Fruit fly (Drosophila melanogaster) whole organism, wandering third instar larva: ENCODE data around the gene CG15144.
A peak's percentile ranks its signal among the peaks of the same experiment; 100 is the strongest.

Experiments used
- Abd-B ChIP-seq: fragments of >200 bp; optimal IDR thresholded peaks from 2 replicates; lab custom pipeline; 2017; ENCODE audit warnings: missing biosample characterization, missing genetic modification characterization
- Dif ChIP-seq: fragments of 200-275, 200-300 bp; sonication (Bioruptor generic); optimal IDR thresholded peaks from 2 replicates; lab custom pipeline; 2018; ENCODE audit warnings: missing biosample characterization, missing genetic modification characterization; ENCODE audit not compliant: partially characterized antibody
- HLH106 ChIP-seq: fragments of 200-800 bp; optimal IDR thresholded peaks from 3 replicates; lab custom pipeline; 2019; ENCODE audit warnings: missing biosample characterization, mild to moderate bottlenecking, missing genetic modification characterization, moderate library complexity
- Mio ChIP-seq: sonication (Bioruptor generic); optimal IDR thresholded peaks from 2 replicates; lab custom pipeline; 2016; ENCODE audit warnings: missing biosample characterization, missing genetic modification characterization
- Vsx2 ChIP-seq: fragments of 200-300, 225-300 bp; sonication (Bioruptor generic); optimal IDR thresholded peaks from 2 replicates; lab custom pipeline; 2018; ENCODE audit warnings: missing biosample characterization, missing genetic modification characterization; ENCODE audit not compliant: partially characterized antibody
- br ChIP-seq: fragments of 200-800 bp; sonication (Bioruptor generic); optimal IDR thresholded peaks from 2 replicates; lab custom pipeline; 2016; ENCODE audit warnings: missing biosample characterization, missing genetic modification characterization
- ey ChIP-seq: fragments of 200-800 bp; sonication (Bioruptor generic); optimal IDR thresholded peaks from 2 replicates; lab custom pipeline; 2016; ENCODE audit warnings: missing biosample characterization, missing genetic modification characterization
- jim ChIP-seq: fragments of 175-275, 200-325 bp; sonication (Bioruptor generic); optimal IDR thresholded peaks from 2 replicates; lab custom pipeline; 2016; ENCODE audit warnings: missing biosample characterization, mild to moderate bottlenecking, missing genetic modification characterization
- pan ChIP-seq: fragments of >200 bp; optimal IDR thresholded peaks from 2 replicates; lab custom pipeline; 2017
- rgr ChIP-seq: fragments of 200-800 bp; sonication (Bioruptor generic); optimal IDR thresholded peaks from 3 replicates; lab custom pipeline; 2016; ENCODE audit warnings: missing biosample characterization, mild to moderate bottlenecking, missing genetic modification characterization
- usp ChIP-seq: fragments of >200 bp; optimal IDR thresholded peaks from 2 replicates; lab custom pipeline; 2017; ENCODE audit warnings: missing biosample characterization, missing genetic modification characterization

DNA sequence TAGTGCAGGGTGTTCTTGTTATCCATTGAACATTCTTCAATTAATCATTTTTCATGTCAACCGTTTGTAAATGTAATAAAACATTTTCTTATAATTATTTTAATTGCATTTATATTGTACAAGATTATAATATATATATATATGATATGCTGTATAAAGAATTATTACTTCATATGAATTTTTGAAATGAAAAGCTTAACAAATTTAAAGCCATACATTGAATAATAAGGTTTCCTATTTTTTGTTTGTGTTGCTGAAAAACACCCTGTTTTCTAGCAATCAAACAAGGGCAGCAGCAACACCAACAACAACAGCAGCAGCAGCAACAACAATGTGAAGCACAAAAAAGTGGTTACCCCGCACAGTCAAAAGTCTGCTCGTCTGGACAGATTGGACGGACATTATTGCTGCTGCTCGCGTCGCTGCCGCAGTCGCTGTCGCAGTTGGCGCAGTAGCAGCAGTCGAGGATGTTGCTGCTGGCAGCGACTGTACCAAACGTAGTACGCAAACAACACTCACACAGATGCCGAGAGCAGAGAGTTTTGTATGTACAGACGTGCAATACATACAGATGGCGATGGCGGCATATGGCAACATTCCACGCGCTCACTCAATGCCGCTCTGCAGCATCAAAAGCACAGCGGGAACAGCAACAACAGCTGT is 29.3 kb upstream of the CG15144 start:
- TF ChIP-seq rgr (GFP tag; lab: Kevin White, UChicago) = no peak
- no peak for TF ChIP-seq jim (GFP tag; lab: Kevin White, UChicago)
- no peak for TF ChIP-seq Vsx2 (GFP tag; lab: Kevin White, UChicago)
- no peak for TF ChIP-seq Abd-B (GFP tag; lab: Kevin White, UChicago)
- TF ChIP-seq Dif (GFP tag; lab: Kevin White, UChicago) = no peak
- no peak for TF ChIP-seq pan (lab: Kevin White, UChicago)
- no peak for TF ChIP-seq br (GFP tag; lab: Kevin White, UChicago)
- TF ChIP-seq HLH106 (tag; lab: Kevin White, UChicago) = peak; percentile 13
- no peak for TF ChIP-seq ey (GFP tag; lab: Kevin White, UChicago)
- TF ChIP-seq Mio = no peak
- TF ChIP-seq usp (GFP tag; lab: Kevin White, UChicago) = no peak
